Fruit fly (Drosophila melanogaster): ENCODE data around the gene Rack1.

Gene Rack1

DNA sequence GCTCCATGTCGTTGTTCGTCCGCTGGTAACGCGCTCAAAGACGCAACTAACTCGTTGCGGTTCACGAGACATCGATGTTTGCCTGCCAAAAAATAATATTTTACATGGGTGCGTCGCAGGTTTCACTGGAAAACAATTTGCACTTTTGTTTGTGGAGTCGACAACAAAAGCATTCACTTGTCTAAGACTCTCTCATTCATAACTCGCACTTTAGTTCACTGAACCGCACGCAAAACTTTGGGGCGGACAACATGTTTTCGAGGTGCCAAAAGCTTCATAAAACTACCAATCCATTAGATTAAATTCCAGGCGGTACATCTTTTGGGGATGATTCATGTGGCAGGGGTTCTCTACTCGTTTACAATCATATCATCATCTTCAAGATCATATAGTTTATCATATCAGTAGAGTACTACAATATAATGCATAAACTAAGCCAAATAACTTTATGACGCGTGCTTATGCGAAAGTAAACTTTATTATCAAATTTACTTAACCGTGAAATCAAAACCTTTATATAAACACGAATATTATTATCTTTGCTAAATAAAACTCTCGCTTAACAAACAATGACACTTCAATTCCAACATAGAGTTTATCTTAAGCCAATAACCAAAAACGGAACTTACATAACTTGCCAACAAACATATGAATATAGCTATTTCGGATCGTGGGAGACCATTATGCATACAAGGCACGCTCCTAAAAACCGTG is 49.0 kb downstream of the Rack1 start, which contains the start of gene CG7179:
Gene CG7179, minus strand, starts transcription at position 51 of the 714 bp plus-strand sequence.
- peak; percentile 72 for TF ChIP-seq fkh (GFP tag; optimal IDR thresholded peaks at IDR 0.05)
- TF ChIP-seq CG11762 (GFP tag; optimal IDR thresholded peaks at IDR 0.05; ENCODE audit: insufficient read depth) = no peak
- no peak for TF ChIP-seq CG6163 (GFP tag; IDR thresholded peaks at IDR 0.05)

Measured in whole organism, prepupa.